Fruit fly (Drosophila melanogaster): ENCODE measurements around the gene Ggamma30A.

DNA sequence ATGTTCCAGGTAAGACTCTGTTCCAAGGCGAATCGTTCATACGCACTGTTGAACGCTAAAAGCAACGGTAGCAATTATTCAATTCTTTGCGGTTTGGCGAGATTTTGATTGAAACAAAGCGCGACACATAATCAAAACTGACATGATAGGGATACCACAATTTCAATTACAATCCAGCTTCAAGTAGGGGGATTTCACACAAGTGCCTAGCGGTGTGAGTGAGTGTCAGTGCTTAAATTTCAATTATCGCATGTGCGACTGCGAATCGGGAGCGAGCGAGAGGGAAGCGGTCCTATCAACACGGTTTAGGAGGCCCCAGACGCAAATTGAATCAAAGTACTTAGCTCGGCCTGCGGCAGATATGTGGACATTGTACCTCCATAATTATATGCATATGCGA is 82.5 kb downstream of the Ggamma30A start:
- TF ChIP-seq dac (GFP tag; optimal IDR thresholded peaks at IDR 0.05), result no peak
- TF ChIP-seq Met (GFP tag; optimal IDR thresholded peaks at IDR 0.05), result no peak
- no peak for TF ChIP-seq lz (GFP tag; optimal IDR thresholded peaks at IDR 0.05)
- TF ChIP-seq Hr39 (GFP tag; optimal IDR thresholded peaks at IDR 0.05), result no peak
- TF ChIP-seq CG6276 (GFP tag; optimal IDR thresholded peaks at IDR 0.05), result no peak
- no peak for TF ChIP-seq CG9139 (GFP tag; optimal IDR thresholded peaks at IDR 0.05)
- no peak for TF ChIP-seq Hr4 (GFP tag; optimal IDR thresholded peaks at IDR 0.05)
- TF ChIP-seq Smox (GFP tag; optimal IDR thresholded peaks at IDR 0.05), result no peak
- TF ChIP-seq fkh (GFP tag; optimal IDR thresholded peaks at IDR 0.05), result no peak
